Worm (Caenorhabditis elegans): ENCODE measurements around the gene cat-2.

The cat-2 gene

DNA sequence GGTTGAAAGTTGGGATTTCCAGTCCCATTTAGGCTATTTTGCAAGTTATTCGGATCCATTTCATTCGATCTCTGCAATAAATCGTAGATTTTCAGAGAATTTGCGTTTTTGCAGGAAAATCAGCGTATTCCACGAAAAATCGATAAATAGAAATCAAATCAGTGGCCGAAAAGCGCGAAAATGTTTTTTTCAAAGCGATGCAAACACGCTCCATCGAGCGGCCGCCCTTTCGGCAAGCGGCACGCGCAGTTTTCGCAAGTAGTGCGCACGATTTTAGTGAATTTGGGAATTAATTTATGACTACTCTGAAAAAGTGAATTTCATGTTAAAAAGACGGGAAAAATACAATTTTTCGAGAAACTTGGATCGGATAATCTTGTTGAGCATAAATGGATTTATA lies 2.5 kb upstream of the cat-2 start (continued):
- TF ChIP-seq dmd-8 (GFP tag; IDR thresholded peaks at IDR 0.05) (0 out of 2 replicates have a peak, but pooled peaks have one; percentile 16), hif-1 (tag; optimal IDR thresholded peaks at IDR 0.05) (peak; percentile 11 to 89), aly-2 (tag; optimal IDR thresholded peaks at IDR 0.05) (no peak), Y48G9A.11 (GFP tag; IDR thresholded peaks at IDR 0.05) (peak; percentile 83), ces-1 (GFP tag; optimal IDR thresholded peaks at IDR 0.05) (peak; percentile 90), unc-39 (tag; optimal IDR thresholded peaks at IDR 0.05) (no peak), saeg-2 (GFP tag; IDR thresholded peaks at IDR 0.05) (0 out of 2 replicates have a peak, but pooled peaks have one; percentile 62), nhr-76 (tag; optimal IDR thresholded peaks at IDR 0.05) (no peak), madf-5 (GFP tag; IDR thresholded peaks at IDR 0.05) (no peak), cey-2 (tag; optimal IDR thresholded peaks at IDR 0.05; ENCODE audit: borderline replicate concordance, insufficient read depth) (no peak), F49E8.2 (tag; optimal IDR thresholded peaks at IDR 0.05; ENCODE audit: borderline replicate concordance) (peak; percentile 84), Y5F2A.4 (GFP tag; optimal IDR thresholded peaks at IDR 0.05) (no peak), skn-1 (tag; optimal IDR thresholded peaks at IDR 0.05) (peak; percentile 32), pha-4 (GFP tag; IDR thresholded peaks at IDR 0.05) (peak; percentile 77), pha-4 (tag; optimal IDR thresholded peaks at IDR 0.05) (no peak), tra-1 (GFP tag; IDR thresholded peaks at IDR 0.05) (peak; percentile 81), fkh-10 (GFP tag; optimal IDR thresholded peaks at IDR 0.05) (peak; percentile 95), mxl-3 (GFP tag; optimal IDR thresholded peaks at IDR 0.05) (peak; percentile 82), F26F4.8 (GFP tag; conservative IDR thresholded peaks at IDR 0.05) (no peak), mdl-1 (tag; optimal IDR thresholded peaks at IDR 0.05) (peak; percentile 28 to 77), spr-3 (GFP tag; optimal IDR thresholded peaks at IDR 0.05) (peak; percentile 88), egl-43 (GFP tag; IDR thresholded peaks at IDR 0.05) (peak; percentile 77), sdz-12 (GFP tag; optimal IDR thresholded peaks at IDR 0.05) (peak; percentile 79), dve-1 (tag; optimal IDR thresholded peaks at IDR 0.05; ENCODE audit: insufficient read depth) (peak; percentile 98), mxl-2 (GFP tag; conservative IDR thresholded peaks at IDR 0.05) (0 out of 2 replicates have a peak, but pooled peaks have one; percentile 54), vab-7 (GFP tag; IDR thresholded peaks at IDR 0.05) (peak; percentile 84), snpc-1.2 (GFP tag; IDR thresholded peaks at IDR 0.05) (peak; percentile 67), nhr-28 (tag; optimal IDR thresholded peaks at IDR 0.05) (peak; percentile 92), nhr-237 (tag; optimal IDR thresholded peaks at IDR 0.05) (peak; percentile 62), F10B5.3 (tag; optimal IDR thresholded peaks at IDR 0.05) (peak; percentile 72), lim-7 (GFP tag; IDR thresholded peaks at IDR 0.05) (peak; percentile 62; the same call in 1 of the 2 replicates), mes-2 (tag; optimal IDR thresholded peaks at IDR 0.05; ENCODE audit: poor library complexity, severe bottlenecking) (peak; percentile 99), fos-1 (tag; optimal IDR thresholded peaks at IDR 0.05) (no peak), zag-1 (tag; optimal IDR thresholded peaks at IDR 0.05) (peak; percentile 50), T20F7.1 (GFP tag; optimal IDR thresholded peaks at IDR 0.05) (no peak), ceh-44 (GFP tag; IDR thresholded peaks at IDR 0.05) (peak; percentile 86), ZK337.2 (GFP tag; IDR thresholded peaks at IDR 0.05) (no peak), php-3 (GFP tag; IDR thresholded peaks at IDR 0.05) (peak; percentile 77), arid-1 (GFP tag; conservative IDR thresholded peaks at IDR 0.05) (peak; percentile 96), nhr-102 (tag; optimal IDR thresholded peaks at IDR 0.05) (peak; percentile 91), jun-1 (tag; optimal IDR thresholded peaks at IDR 0.05) (peak; percentile 89), nhr-48 (tag; optimal IDR thresholded peaks at IDR 0.05) (peak; percentile 73), egl-27 (tag; optimal IDR thresholded peaks at IDR 0.05) (no peak), lin-1 (GFP tag; IDR thresholded peaks at IDR 0.05) (0 out of 2 replicates have a peak, but pooled peaks have one; percentile 41), hmg-1.1 (GFP tag; IDR thresholded peaks at IDR 0.05) (peak; percentile 92), nhr-42 (GFP tag; IDR thresholded peaks at IDR 0.05) (peak; percentile 87), nhr-11 (tag; optimal IDR thresholded peaks at IDR 0.05) (peak; percentile 90), zip-2 (tag; optimal IDR thresholded peaks at IDR 0.05) (peak; percentile 56), Y75B8A.6 (GFP tag; IDR thresholded peaks at IDR 0.05) (no peak), lin-15B (tag; optimal IDR thresholded peaks at IDR 0.05) (peak; percentile 95), T26A8.4 (GFP tag; IDR thresholded peaks at IDR 0.05) (peak; percentile 92)
